Worm (Caenorhabditis elegans) whole organism, midembryonic: ENCODE results near the gene hrg-5.

ENCODE experiments used
- T22C8.4 ChIP-seq: fragments of 200-800 bp; sonication (Bioruptor generic); IDR thresholded peaks from 2 replicates; pipeline ENCODE4 v1.3.6; 2022; ENCODE audit warnings: missing genetic modification characterization, missing compliant biosample characterization
- cog-1 ChIP-seq: sonication (generic microtip); optimal IDR thresholded peaks from 2 replicates; lab custom pipeline; 2016; ENCODE audit warnings: missing genetic modification characterization, missing compliant biosample characterization
- flt-1 ChIP-seq: fragments of 200-800 bp; sonication (Bioruptor generic); IDR thresholded peaks from 2 replicates; pipeline ENCODE4 v1.3.6; 2022; ENCODE audit warnings: missing genetic modification characterization, missing compliant biosample characterization
- klf-2 ChIP-seq: fragments of 200-800 bp; sonication (Bioruptor generic); conservative IDR thresholded peaks from 2 replicates; pipeline ENCODE4 v1.3.6; 2022; ENCODE audit warnings: missing genetic modification reagents, missing genetic modification characterization, missing compliant biosample characterization
- med-1 ChIP-seq: sonication (generic microtip); optimal IDR thresholded peaks from 2 replicates; lab custom pipeline; 2017; ENCODE audit warnings: missing genetic modification characterization, mild to moderate bottlenecking, missing compliant biosample characterization, antibody characterized with exemption, missing genetic modification reagents; ENCODE audit not compliant: insufficient read depth
- ref-1 ChIP-seq: fragments of 200-800 bp; sonication (Bioruptor generic); conservative IDR thresholded peaks from 2 replicates; pipeline ENCODE4 v1.3.6; 2022; ENCODE audit warnings: missing genetic modification reagents, missing genetic modification characterization, missing compliant biosample characterization
- tab-1 ChIP-seq: fragments of 200-800 bp; sonication (Bioruptor generic); IDR thresholded peaks from 2 replicates; pipeline ENCODE4 v1.3.6; 2022; ENCODE audit warnings: missing genetic modification characterization, missing compliant biosample characterization
- ztf-23 ChIP-seq: fragments of 200-800 bp; sonication (Bioruptor generic); IDR thresholded peaks from 2 replicates; pipeline ENCODE4 v1.3.6; 2022; ENCODE audit warnings: missing genetic modification reagents, missing genetic modification characterization, missing compliant biosample characterization
- ztf-29 ChIP-seq: fragments of 200-800 bp; sonication (Bioruptor generic); IDR thresholded peaks from 2 replicates; pipeline ENCODE4 v1.3.6; 2022; ENCODE audit warnings: missing genetic modification reagents, missing genetic modification characterization, missing compliant biosample characterization

hrg-5 gene

ce11 chrIV:11029412-11029811 is at the start of gene hrg-5:
hrg-5 (minus strand) TSS chrIV:11029428.
- TF ChIP-seq med-1 (GFP tag; lab: Kevin White, UChicago) (no peak), tab-1 (GFP tag; lab: Robert Waterston, UW) (no peak), cog-1 (no peak)

- no peak for TF ChIP-seq flt-1
- TF ChIP-seq tab-1 (GFP tag; lab: Robert Waterston, UW), result no peak
- TF ChIP-seq ref-1 (GFP tag; lab: Robert Waterston, UW), result no peak
- TF ChIP-seq T22C8.4 (GFP tag; lab: Robert Waterston, UW), result no peak
- TF ChIP-seq ztf-23 (GFP tag; lab: Robert Waterston, UW), result no peak
- no peak for TF ChIP-seq ztf-29 (GFP tag; lab: Robert Waterston, UW)
- TF ChIP-seq med-1 (GFP tag; lab: Kevin White, UChicago), result no peak
- TF ChIP-seq cog-1, result no peak
- no peak for TF ChIP-seq klf-2 (GFP tag; lab: Robert Waterston, UW)
Observed at ce11 chrIV:11078482-11078881, 49.3 kb upstream of the hrg-5 start, which contains the start of gene Y5F2A.4. Y5F2A.4 (minus strand) TSS chrIV:11078582.

- no peak for TF ChIP-seq ztf-23 (GFP tag; lab: Robert Waterston, UW)
- TF ChIP-seq tab-1 (GFP tag; lab: Robert Waterston, UW), result no peak
- TF ChIP-seq klf-2 (GFP tag; lab: Robert Waterston, UW), result no peak
- TF ChIP-seq med-1 (GFP tag; lab: Kevin White, UChicago), result no peak
- no peak for TF ChIP-seq T22C8.4 (GFP tag; lab: Robert Waterston, UW)
- TF ChIP-seq ref-1 (GFP tag; lab: Robert Waterston, UW), result no peak
- TF ChIP-seq ztf-29 (GFP tag; lab: Robert Waterston, UW), result no peak
- TF ChIP-seq cog-1, result no peak
- no peak for TF ChIP-seq flt-1
Observed at ce11 chrIV:11068314-11068713, 39.1 kb upstream of the hrg-5 start.

ce11 chrIV:11067003-11067402 is 37.8 kb upstream of the hrg-5 start, which contains the start of gene ttr-17:
ttr-17 (minus strand) TSS chrIV:11067026.
- TF ChIP-seq cog-1 (no peak), ztf-29 (GFP tag; lab: Robert Waterston, UW) (no peak), klf-2 (GFP tag; lab: Robert Waterston, UW) (no peak), ref-1 (GFP tag; lab: Robert Waterston, UW) (no peak), med-1 (GFP tag; lab: Kevin White, UChicago) (no peak), tab-1 (GFP tag; lab: Robert Waterston, UW) (no peak), flt-1 (no peak), ztf-23 (GFP tag; lab: Robert Waterston, UW) (no peak), T22C8.4 (GFP tag; lab: Robert Waterston, UW) (no peak)

- 0 out of 2 replicates have a peak, but pooled peaks have one; percentile 5 for TF ChIP-seq flt-1
- TF ChIP-seq tab-1 (GFP tag; lab: Robert Waterston, UW), result no peak
- TF ChIP-seq ztf-29 (GFP tag; lab: Robert Waterston, UW), result no peak
Observed at ce11 chrIV:11063962-11064361, 34.7 kb upstream of the hrg-5 start, which contains the start of gene ttr-16. ttr-16 (minus strand) TSS chrIV:11064137.

- TF ChIP-seq tab-1 (GFP tag; lab: Robert Waterston, UW), result no peak
- no peak for TF ChIP-seq flt-1
- TF ChIP-seq ztf-23 (GFP tag; lab: Robert Waterston, UW), result no peak
- no peak for TF ChIP-seq T22C8.4 (GFP tag; lab: Robert Waterston, UW)
- TF ChIP-seq ztf-29 (GFP tag; lab: Robert Waterston, UW), result no peak
- TF ChIP-seq ref-1 (GFP tag; lab: Robert Waterston, UW), result no peak
- TF ChIP-seq klf-2 (GFP tag; lab: Robert Waterston, UW), result no peak
- TF ChIP-seq cog-1, result no peak
- TF ChIP-seq med-1 (GFP tag; lab: Kevin White, UChicago), result no peak
Observed at ce11 chrIV:11062984-11063613, 33.9 kb upstream of the hrg-5 start.

- TF ChIP-seq T22C8.4 (GFP tag; lab: Robert Waterston, UW) (no peak), ztf-23 (GFP tag; lab: Robert Waterston, UW) (no peak), ref-1 (GFP tag; lab: Robert Waterston, UW) (no peak), flt-1 (no peak), cog-1 (no peak), ztf-29 (GFP tag; lab: Robert Waterston, UW) (no peak), tab-1 (GFP tag; lab: Robert Waterston, UW) (no peak), med-1 (GFP tag; lab: Kevin White, UChicago) (no peak), klf-2 (GFP tag; lab: Robert Waterston, UW) (no peak)
Observed at ce11 chrIV:11053652-11054317, 24.6 kb upstream of the hrg-5 start, which contains the start of the genes F36H1.12 and lin-3. F36H1.12 (minus strand) TSS chrIV:11053702. lin-3 (plus strand) TSS chrIV:11054308.

ce11 chrIV:11051963-11052362 is 22.7 kb upstream of the hrg-5 start:
- TF ChIP-seq ztf-23 (GFP tag; lab: Robert Waterston, UW) (no peak), klf-2 (GFP tag; lab: Robert Waterston, UW) (no peak), T22C8.4 (GFP tag; lab: Robert Waterston, UW) (no peak), cog-1 (no peak), ref-1 (GFP tag; lab: Robert Waterston, UW) (no peak), med-1 (GFP tag; lab: Kevin White, UChicago) (no peak), flt-1 (no peak)

ce11 chrIV:11049806-11050205 is 20.6 kb upstream of the hrg-5 start, which contains the start of gene F36H1.3:
F36H1.3 (plus strand) TSS chrIV:11050128.
- TF ChIP-seq ref-1 (GFP tag; lab: Robert Waterston, UW) (no peak), ztf-29 (GFP tag; lab: Robert Waterston, UW) (no peak), tab-1 (GFP tag; lab: Robert Waterston, UW) (no peak), klf-2 (GFP tag; lab: Robert Waterston, UW) (no peak), T22C8.4 (GFP tag; lab: Robert Waterston, UW) (no peak), cog-1 (no peak), ztf-23 (GFP tag; lab: Robert Waterston, UW) (no peak), flt-1 (no peak), med-1 (GFP tag; lab: Kevin White, UChicago) (no peak)
